Fruit fly (Drosophila melanogaster) whole organism, wandering third instar larva: Measurements from ENCODE around the gene Rpn10.

Experiments
- CG32264 ChIP-seq: fragments of 200-800 bp; sonication (Bioruptor generic); optimal IDR thresholded peaks from 2 replicates; lab custom pipeline; 2016; ENCODE audit warnings: missing biosample characterization, missing genetic modification characterization
- CG9705 ChIP-seq: fragments of 200-800 bp; sonication (Bioruptor generic); optimal IDR thresholded peaks from 2 replicates; lab custom pipeline; 2018; ENCODE audit warnings: missing biosample characterization, mild to moderate bottlenecking, missing genetic modification characterization
- CrebA ChIP-seq: fragments of 200-800 bp; sonication (Bioruptor generic); optimal IDR thresholded peaks from 2 replicates; lab custom pipeline; 2016; ENCODE audit warnings: missing biosample characterization, mild to moderate bottlenecking, missing genetic modification characterization, borderline replicate concordance
- Dfd ChIP-seq: fragments of >200 bp; optimal IDR thresholded peaks from 2 replicates; lab custom pipeline; 2017; ENCODE audit warnings: missing biosample characterization, missing genetic modification characterization
- Dif ChIP-seq: fragments of 200-275, 200-300 bp; sonication (Bioruptor generic); optimal IDR thresholded peaks from 2 replicates; lab custom pipeline; 2018; ENCODE audit warnings: missing biosample characterization, missing genetic modification characterization; ENCODE audit not compliant: partially characterized antibody
- HLH106 ChIP-seq: fragments of 200-800 bp; optimal IDR thresholded peaks from 3 replicates; lab custom pipeline; 2019; ENCODE audit warnings: missing biosample characterization, mild to moderate bottlenecking, missing genetic modification characterization, moderate library complexity
- Hnf4 ChIP-seq: fragments of 200-800 bp; sonication (Bioruptor generic); optimal IDR thresholded peaks from 2 replicates; lab custom pipeline; 2016; ENCODE audit warnings: missing biosample characterization, mild to moderate bottlenecking, missing genetic modification characterization
- Hr78 ChIP-seq: fragments of >200 bp; optimal IDR thresholded peaks from 2 replicates; lab custom pipeline; 2017; ENCODE audit warnings: missing biosample characterization, missing genetic modification characterization
- Hr83 ChIP-seq: fragments of 200-300 bp; sonication (Bioruptor generic); optimal IDR thresholded peaks from 2 replicates; lab custom pipeline; 2016; ENCODE audit warnings: missing biosample characterization, mild to moderate bottlenecking, missing genetic modification characterization, moderate library complexity; ENCODE audit not compliant: poor library complexity, severe bottlenecking
- Mio ChIP-seq: sonication (Bioruptor generic); optimal IDR thresholded peaks from 2 replicates; lab custom pipeline; 2016; ENCODE audit warnings: missing biosample characterization, missing genetic modification characterization
- Myc ChIP-seq: fragments of >200 bp; optimal IDR thresholded peaks from 2 replicates; lab custom pipeline; 2017
- OdsH ChIP-seq: fragments of 200-800 bp; sonication (Bioruptor generic); optimal IDR thresholded peaks from 2 replicates; lab custom pipeline; 2016; ENCODE audit warnings: missing biosample characterization, mild to moderate bottlenecking, missing genetic modification characterization
- Rel ChIP-seq, 2 experiments: fragments of 200-800 bp; sonication (Bioruptor generic) in 1 of 2; optimal IDR thresholded peaks; 2 replicates in 1 of 2; 3 replicates in 1 of 2; lab custom pipeline; 2016 to 2019; ENCODE audit warnings: mild to moderate bottlenecking in 2 of 2, missing biosample characterization in 2 of 2, missing genetic modification characterization in 2 of 2, moderate library complexity in 1 of 2
- Sp1 ChIP-seq: fragments of 200-800 bp; sonication (Bioruptor generic); optimal IDR thresholded peaks from 3 replicates; lab custom pipeline; 2019; ENCODE audit warnings: missing biosample characterization, mild to moderate bottlenecking, missing genetic modification characterization, moderate library complexity
- Vsx2 ChIP-seq: fragments of 200-300, 225-300 bp; sonication (Bioruptor generic); optimal IDR thresholded peaks from 2 replicates; lab custom pipeline; 2018; ENCODE audit warnings: missing biosample characterization, missing genetic modification characterization; ENCODE audit not compliant: partially characterized antibody
- br ChIP-seq: fragments of 200-800 bp; sonication (Bioruptor generic); optimal IDR thresholded peaks from 2 replicates; lab custom pipeline; 2016; ENCODE audit warnings: missing biosample characterization, missing genetic modification characterization
- brk ChIP-seq: fragments of 200-800 bp; sonication (Bioruptor generic); optimal IDR thresholded peaks from 2 replicates; lab custom pipeline; 2016; ENCODE audit warnings: missing biosample characterization, mild to moderate bottlenecking, missing genetic modification characterization
- dl ChIP-seq, 2 experiments: fragments of 175-275, 200-275 bp in 1 of 2; fragments of 200-275 bp in 1 of 2; sonication (Bioruptor generic); optimal IDR thresholded peaks; lab custom pipeline; 2018; ENCODE audit warnings: mild to moderate bottlenecking in 2 of 2, missing biosample characterization in 2 of 2, missing genetic modification characterization in 2 of 2, moderate library complexity in 2 of 2; ENCODE audit not compliant: partially characterized antibody in 2 of 2, insufficient read depth in 1 of 2
- dsf ChIP-seq: sonication (Bioruptor generic); optimal IDR thresholded peaks from 2 replicates; lab custom pipeline; 2016; ENCODE audit warnings: missing biosample characterization, missing genetic modification characterization, borderline replicate concordance
- ey ChIP-seq: fragments of 200-800 bp; sonication (Bioruptor generic); optimal IDR thresholded peaks from 2 replicates; lab custom pipeline; 2016; ENCODE audit warnings: missing biosample characterization, missing genetic modification characterization
- foxo ChIP-seq, 2 experiments: fragments of 200-800 bp; sonication (Bioruptor generic); optimal IDR thresholded peaks; 2 replicates in 1 of 2; 3 replicates in 1 of 2; lab custom pipeline; 2016 to 2017; ENCODE audit warnings: missing biosample characterization in 2 of 2, missing genetic modification characterization in 2 of 2
- fru ChIP-seq: fragments of 200-800 bp; sonication (Bioruptor generic); optimal IDR thresholded peaks from 3 replicates; lab custom pipeline; 2016; ENCODE audit warnings: missing biosample characterization, mild to moderate bottlenecking, missing genetic modification characterization
- h ChIP-seq: fragments of 200-800 bp; sonication (Bioruptor generic); optimal IDR thresholded peaks from 3 replicates; lab custom pipeline; 2016; ENCODE audit warnings: missing biosample characterization, mild to moderate bottlenecking, missing genetic modification characterization
- jim ChIP-seq: fragments of 175-275, 200-325 bp; sonication (Bioruptor generic); optimal IDR thresholded peaks from 2 replicates; lab custom pipeline; 2016; ENCODE audit warnings: missing biosample characterization, mild to moderate bottlenecking, missing genetic modification characterization
- lola ChIP-seq: fragments of >200 bp; optimal IDR thresholded peaks from 2 replicates; lab custom pipeline; 2017; ENCODE audit warnings: missing biosample characterization, missing genetic modification characterization
- pan ChIP-seq: fragments of >200 bp; optimal IDR thresholded peaks from 2 replicates; lab custom pipeline; 2017
- psq ChIP-seq: fragments of 200-800 bp; sonication (Bioruptor generic); optimal IDR thresholded peaks from 3 replicates; lab custom pipeline; 2017; ENCODE audit warnings: missing biosample characterization, mild to moderate bottlenecking, missing genetic modification characterization, moderate library complexity
- rgr ChIP-seq: fragments of 200-800 bp; sonication (Bioruptor generic); optimal IDR thresholded peaks from 3 replicates; lab custom pipeline; 2016; ENCODE audit warnings: missing biosample characterization, mild to moderate bottlenecking, missing genetic modification characterization
- sage ChIP-seq: fragments of 200-800 bp; sonication (Bioruptor generic); optimal IDR thresholded peaks from 2 replicates; lab custom pipeline; 2016; ENCODE audit warnings: missing biosample characterization, mild to moderate bottlenecking, missing genetic modification characterization
- sv ChIP-seq: fragments of 200-800 bp; sonication (Bioruptor generic); optimal IDR thresholded peaks from 3 replicates; lab custom pipeline; 2016; ENCODE audit warnings: missing biosample characterization, missing genetic modification characterization
- tai ChIP-seq: sonication (Bioruptor generic); optimal IDR thresholded peaks from 2 replicates; lab custom pipeline; 2016; ENCODE audit warnings: missing biosample characterization, missing genetic modification characterization
- usp ChIP-seq: fragments of >200 bp; optimal IDR thresholded peaks from 2 replicates; lab custom pipeline; 2017; ENCODE audit warnings: missing biosample characterization, missing genetic modification characterization
- woc ChIP-seq: sonication (Bioruptor generic); optimal IDR thresholded peaks from 2 replicates; lab custom pipeline; 2016; ENCODE audit warnings: missing biosample characterization, mild to moderate bottlenecking, missing genetic modification characterization

The Rpn10 gene

dm6 chr3L:21568848-21569372, 32.1 kb downstream of the Rpn10 start, which contains the start of the genes CRIF and SMC5 (continued):
- TF ChIP-seq rgr (GFP tag; lab: Kevin White, UChicago) (no peak), Mio (GFP tag; lab: Kevin White, UChicago) (no peak), dsf (no peak), brk (GFP tag; lab: Kevin White, UChicago) (no peak), pan (lab: Kevin White, UChicago) (no peak), lola (GFP tag; lab: Kevin White, UChicago) (no peak)

dm6 chr3L:21573831-21574230, 37.0 kb downstream of the Rpn10 start, which contains the start of gene EMC10:
EMC10 (plus strand) TSS chr3L:21574131.
- TF ChIP-seq foxo (GFP tag; optimal IDR thresholded peaks at IDR 0.05; lab: Kevin White, UChicago) (no peak), jim (GFP tag; lab: Kevin White, UChicago) (no peak), ey (GFP tag; lab: Kevin White, UChicago) (no peak), Dfd (GFP tag; lab: Kevin White, UChicago) (no peak), dsf (no peak), CG32264 (GFP tag; lab: Kevin White, UChicago) (no peak), CG9705 (GFP tag; lab: Kevin White, UChicago) (no peak), rgr (GFP tag; lab: Kevin White, UChicago) (no peak), sage (GFP tag; lab: Kevin White, UChicago) (no peak), Myc (no peak), h (no peak)
- TF ChIP-seq, all 38 proteins: peak for 0

dm6 chr3L:21574296-21574745, 37.5 kb downstream of the Rpn10 start:
- no peak for TF ChIP-seq Rel (GFP tag; optimal IDR thresholded peaks at IDR 0.05; lab: Kevin White, UChicago)
- TF ChIP-seq Rel (tag; optimal IDR thresholded peaks at IDR 0.05; lab: Kevin White, UChicago): no peak
- no peak for TF ChIP-seq HLH106 (tag; lab: Kevin White, UChicago)
- TF ChIP-seq Hr78 (GFP tag; lab: Kevin White, UChicago): no peak
- TF ChIP-seq Myc: peak; percentile 59
- TF ChIP-seq woc (GFP tag; lab: Kevin White, UChicago): peak; percentile 7
- no peak for TF ChIP-seq CrebA

- TF ChIP-seq foxo (GFP tag; optimal IDR thresholded peaks at IDR 0.05; lab: Kevin White, UChicago): peak in 1 of 2 experiments; percentile 24
- no peak for TF ChIP-seq Mio (GFP tag; lab: Kevin White, UChicago)
- TF ChIP-seq OdsH (GFP tag; lab: Kevin White, UChicago): peak; percentile 37
- no peak for TF ChIP-seq ey (GFP tag; lab: Kevin White, UChicago)
- TF ChIP-seq fru (GFP tag; lab: Kevin White, UChicago): peak; percentile 26
- TF ChIP-seq lola (GFP tag; lab: Kevin White, UChicago): no peak
- TF ChIP-seq Hnf4 (GFP tag; lab: Kevin White, UChicago): no peak
- TF ChIP-seq Sp1 (GFP tag; lab: Kevin White, UChicago): peak; percentile 42
- no peak for TF ChIP-seq br (GFP tag; lab: Kevin White, UChicago)
- peak; percentile 68 for TF ChIP-seq psq (GFP tag; lab: Kevin White, UChicago)
- TF ChIP-seq Dif: no peak
- TF ChIP-seq HLH106 (tag; lab: Kevin White, UChicago): peak; percentile 44
- peak; percentile 26 for TF ChIP-seq woc (GFP tag; lab: Kevin White, UChicago)
Observed at dm6 chr3L:21581984-21582383, 45.2 kb downstream of the Rpn10 start.

dm6 chr3L:21584683-21585082, 47.9 kb downstream of the Rpn10 start:
- TF ChIP-seq Dif (peak; percentile 78), Rel (GFP tag; optimal IDR thresholded peaks at IDR 0.05; lab: Kevin White, UChicago) (no peak), Rel (tag; optimal IDR thresholded peaks at IDR 0.05; lab: Kevin White, UChicago) (no peak), dl (GFP tag; optimal IDR thresholded peaks at IDR 0.05; lab: Kevin White, UChicago; ENCODE audit: insufficient read depth in 1 of 2, partially characterized antibody in 2 of 2) (peak; percentile 15 to 73)

- TF ChIP-seq brk (GFP tag; lab: Kevin White, UChicago): no peak
- no peak for TF ChIP-seq psq (GFP tag; lab: Kevin White, UChicago)
- no peak for TF ChIP-seq foxo (GFP tag; optimal IDR thresholded peaks at IDR 0.05; lab: Kevin White, UChicago)
- TF ChIP-seq Hr83 (GFP tag; lab: Kevin White, UChicago): no peak
- no peak for TF ChIP-seq Myc
- TF ChIP-seq OdsH (GFP tag; lab: Kevin White, UChicago): no peak
- no peak for TF ChIP-seq Rel (GFP tag; optimal IDR thresholded peaks at IDR 0.05; lab: Kevin White, UChicago)
- no peak for TF ChIP-seq Rel (tag; optimal IDR thresholded peaks at IDR 0.05; lab: Kevin White, UChicago)
- no peak for TF ChIP-seq jim (GFP tag; lab: Kevin White, UChicago)
- TF ChIP-seq tai (GFP tag; lab: Kevin White, UChicago): no peak
- no peak for TF ChIP-seq sv (GFP tag; lab: Kevin White, UChicago)
- TF ChIP-seq sage (GFP tag; lab: Kevin White, UChicago): no peak
- TF ChIP-seq Vsx2 (GFP tag; lab: Kevin White, UChicago): no peak
- no peak for TF ChIP-seq usp
- TF ChIP-seq CG32264 (GFP tag; lab: Kevin White, UChicago): no peak
- no peak for TF ChIP-seq dl (GFP tag; optimal IDR thresholded peaks at IDR 0.05; lab: Kevin White, UChicago; ENCODE audit: insufficient read depth in 1 of 2, partially characterized antibody in 2 of 2)
Observed at dm6 chr3L:21585397-21585796, 48.6 kb downstream of the Rpn10 start.
